Fruit fly (Drosophila melanogaster) whole organism, wandering third instar larva: ENCODE measurements around the gene Hecw.

ENCODE experiments used
- brk ChIP-seq: fragments of 200-800 bp; sonication (Bioruptor generic); optimal IDR thresholded peaks from 2 replicates; lab custom pipeline; 2016; ENCODE audit warnings: missing biosample characterization, mild to moderate bottlenecking, missing genetic modification characterization
- dl ChIP-seq, 2 experiments: fragments of 175-275, 200-275 bp in 1 of 2; fragments of 200-275 bp in 1 of 2; sonication (Bioruptor generic); optimal IDR thresholded peaks; lab custom pipeline; 2018; ENCODE audit warnings: mild to moderate bottlenecking in 2 of 2, missing biosample characterization in 2 of 2, missing genetic modification characterization in 2 of 2, moderate library complexity in 2 of 2; ENCODE audit not compliant: partially characterized antibody in 2 of 2, insufficient read depth in 1 of 2

dm6 chrX:9586627-9587026, 22.1 kb upstream of the Hecw start:
- TF ChIP-seq dl (GFP tag; optimal IDR thresholded peaks at IDR 0.05; lab: Kevin White, UChicago; ENCODE audit: insufficient read depth in 1 of 2, partially characterized antibody in 2 of 2) = no peak
- no peak for TF ChIP-seq brk (GFP tag; lab: Kevin White, UChicago)
